Fruit fly (Drosophila melanogaster): ENCODE data around the gene APC4.

Gene APC4

dm6 chrX:9063425-9063824 lies 19.3 kb upstream of the APC4 start:
- TF ChIP-seq Pif1A (GFP tag; optimal IDR thresholded peaks at IDR 0.05) (no peak), rn (GFP tag; IDR thresholded peaks at IDR 0.05) (no peak), fd96Ca (GFP tag; IDR thresholded peaks at IDR 0.05) (no peak), Ets98B (GFP tag; IDR thresholded peaks at IDR 0.05) (no peak), CG34367 (tag; optimal IDR thresholded peaks at IDR 0.05) (no peak), gl (tag; optimal IDR thresholded peaks at IDR 0.05) (no peak)

- TF ChIP-seq Ets98B (GFP tag; IDR thresholded peaks at IDR 0.05) (no peak), CG34367 (tag; optimal IDR thresholded peaks at IDR 0.05) (no peak), CG15710 (tag; optimal IDR thresholded peaks at IDR 0.05) (no peak), EcR (GFP tag; optimal IDR thresholded peaks at IDR 0.05) (no peak), Snoo (tag; optimal IDR thresholded peaks at IDR 0.05) (no peak), CG9948 (tag; optimal IDR thresholded peaks at IDR 0.05) (no peak)
Observed at dm6 chrX:9064029-9064428, 18.7 kb upstream of the APC4 start.

dm6 chrX:9066802-9067489 lies 15.8 kb upstream of the APC4 start:
- TF ChIP-seq fd96Ca (GFP tag; IDR thresholded peaks at IDR 0.05) (peak; percentile 65; the same call in 2 of the 3 replicates), CG10348 (GFP tag; IDR thresholded peaks at IDR 0.05) (no peak), EcR (GFP tag; optimal IDR thresholded peaks at IDR 0.05) (peak; percentile 56), rn (GFP tag; IDR thresholded peaks at IDR 0.05) (peak; percentile 60), CG14655 (GFP tag; optimal IDR thresholded peaks at IDR 0.05) (peak; percentile 65), Pif1A (GFP tag; optimal IDR thresholded peaks at IDR 0.05) (peak; percentile 75), Snoo (tag; optimal IDR thresholded peaks at IDR 0.05) (peak; percentile 80), Pif1B (GFP tag; optimal IDR thresholded peaks at IDR 0.05) (peak; percentile 79), D1 (tag; optimal IDR thresholded peaks at IDR 0.05) (peak; percentile 62), CG32121 (GFP tag; IDR thresholded peaks at IDR 0.05) (peak; percentile 85), CG34367 (tag; optimal IDR thresholded peaks at IDR 0.05) (peak; percentile 56), CG12605 (GFP tag; IDR thresholded peaks at IDR 0.05) (peak; percentile 55; the same call in 1 of the 2 replicates), CG13204 (GFP tag; optimal IDR thresholded peaks at IDR 0.05) (peak; percentile 42), CG15710 (tag; optimal IDR thresholded peaks at IDR 0.05) (peak; percentile 77), CG8301 (tag; optimal IDR thresholded peaks at IDR 0.05) (peak; percentile 59), gl (tag; optimal IDR thresholded peaks at IDR 0.05) (peak; percentile 28), CG17806 (tag; optimal IDR thresholded peaks at IDR 0.05) (peak; percentile 72), CG8159 (tag; optimal IDR thresholded peaks at IDR 0.05) (peak; percentile 81), Ets98B (GFP tag; IDR thresholded peaks at IDR 0.05) (peak; percentile 81), CG4496 (GFP tag; IDR thresholded peaks at IDR 0.05) (peak; percentile 87), CG9948 (tag; optimal IDR thresholded peaks at IDR 0.05) (peak; percentile 60)

dm6 chrX:9067754-9068477 lies 14.8 kb upstream of the APC4 start, which contains the start of gene CG15365:
TSS of gene CG15365 (minus strand) at chrX:9067983.
- TF ChIP-seq CG14655 (GFP tag; optimal IDR thresholded peaks at IDR 0.05) (peak; percentile 18), CG34367 (tag; optimal IDR thresholded peaks at IDR 0.05) (peak; percentile 37), CG15710 (tag; optimal IDR thresholded peaks at IDR 0.05) (peak; percentile 32), CG12605 (GFP tag; IDR thresholded peaks at IDR 0.05) (no peak), rn (GFP tag; IDR thresholded peaks at IDR 0.05) (no peak), EcR (GFP tag; optimal IDR thresholded peaks at IDR 0.05) (no peak), Ets98B (GFP tag; IDR thresholded peaks at IDR 0.05) (peak; percentile 20; the same call in 1 of the 2 replicates), CG17806 (tag; optimal IDR thresholded peaks at IDR 0.05) (no peak), CG4496 (GFP tag; IDR thresholded peaks at IDR 0.05) (peak; percentile 52; the same call in 1 of the 3 replicates), CG10348 (GFP tag; IDR thresholded peaks at IDR 0.05) (no peak), D1 (tag; optimal IDR thresholded peaks at IDR 0.05) (no peak), CG13204 (GFP tag; optimal IDR thresholded peaks at IDR 0.05) (no peak), CG8301 (tag; optimal IDR thresholded peaks at IDR 0.05) (no peak), CG32121 (GFP tag; IDR thresholded peaks at IDR 0.05) (peak; percentile 9; the same call in 1 of the 2 replicates), fd96Ca (GFP tag; IDR thresholded peaks at IDR 0.05) (peak; percentile 26; the same call in 1 of the 3 replicates), Snoo (tag; optimal IDR thresholded peaks at IDR 0.05) (no peak), Pif1A (GFP tag; optimal IDR thresholded peaks at IDR 0.05) (peak; percentile 9), CG8159 (tag; optimal IDR thresholded peaks at IDR 0.05) (peak; percentile 16), gl (tag; optimal IDR thresholded peaks at IDR 0.05) (no peak), Pif1B (GFP tag; optimal IDR thresholded peaks at IDR 0.05) (peak; percentile 6), CG9948 (tag; optimal IDR thresholded peaks at IDR 0.05) (no peak)

dm6 chrX:9068822-9069221 lies 13.9 kb upstream of the APC4 start:
- TF ChIP-seq CG34367 (tag; optimal IDR thresholded peaks at IDR 0.05) = peak; percentile 75
- no peak for TF ChIP-seq CG10348 (GFP tag; IDR thresholded peaks at IDR 0.05)
- peak; percentile 64 for TF ChIP-seq CG17806 (tag; optimal IDR thresholded peaks at IDR 0.05)
- TF ChIP-seq Snoo (tag; optimal IDR thresholded peaks at IDR 0.05) = no peak
- peak; percentile 74 for TF ChIP-seq CG8301 (tag; optimal IDR thresholded peaks at IDR 0.05)
- TF ChIP-seq Pif1A (GFP tag; optimal IDR thresholded peaks at IDR 0.05) = peak; percentile 67
- TF ChIP-seq CG14655 (GFP tag; optimal IDR thresholded peaks at IDR 0.05) = peak; percentile 76
- peak; percentile 75 for TF ChIP-seq CG12605 (GFP tag; IDR thresholded peaks at IDR 0.05)
- TF ChIP-seq D1 (tag; optimal IDR thresholded peaks at IDR 0.05) = no peak
- peak; percentile 6 for TF ChIP-seq EcR (GFP tag; optimal IDR thresholded peaks at IDR 0.05)
- peak; percentile 88 for TF ChIP-seq fd96Ca (GFP tag; IDR thresholded peaks at IDR 0.05)
- peak; percentile 55; the same call in 1 of the 2 replicates for TF ChIP-seq rn (GFP tag; IDR thresholded peaks at IDR 0.05)
- peak; percentile 63 for TF ChIP-seq Pif1B (GFP tag; optimal IDR thresholded peaks at IDR 0.05)
- peak; percentile 63 for TF ChIP-seq gl (tag; optimal IDR thresholded peaks at IDR 0.05)
- TF ChIP-seq CG8159 (tag; optimal IDR thresholded peaks at IDR 0.05) = peak; percentile 75
- TF ChIP-seq Ets98B (GFP tag; IDR thresholded peaks at IDR 0.05) = peak; percentile 83
- TF ChIP-seq CG4496 (GFP tag; IDR thresholded peaks at IDR 0.05) = peak; percentile 92
- TF ChIP-seq CG9948 (tag; optimal IDR thresholded peaks at IDR 0.05) = peak; percentile 37
- peak; percentile 44 for TF ChIP-seq CG13204 (GFP tag; optimal IDR thresholded peaks at IDR 0.05)
- TF ChIP-seq CG32121 (GFP tag; IDR thresholded peaks at IDR 0.05) = peak; percentile 55
- TF ChIP-seq CG15710 (tag; optimal IDR thresholded peaks at IDR 0.05) = peak; percentile 68
